Worm (Caenorhabditis elegans) whole organism, early embryonic: ENCODE measurements around the gene elf-1.

ENCODE experiments used
- B0310.2 ChIP-seq: sonication (generic microtip); optimal IDR thresholded peaks from 2 replicates; lab custom pipeline; 2016; ENCODE audit warnings: mild to moderate bottlenecking, missing genetic modification characterization, missing compliant biosample characterization
- F13C5.2 ChIP-seq: sonication (generic microtip); optimal IDR thresholded peaks from 2 replicates; lab custom pipeline; 2017; ENCODE audit warnings: mild to moderate bottlenecking, missing genetic modification characterization, inconsistent platforms, missing compliant biosample characterization
- aly-1 ChIP-seq: sonication (generic microtip); optimal IDR thresholded peaks from 2 replicates; lab custom pipeline; 2016; ENCODE audit warnings: missing genetic modification characterization, missing compliant biosample characterization
- ama-1 ChIP-seq: fragments of 150-350 bp; optimal IDR thresholded peaks from 2 replicates; lab custom pipeline; 2014
- ceh-13 ChIP-seq: fragments of 200-800 bp; sonication (Bioruptor generic); optimal IDR thresholded peaks from 2 replicates; lab custom pipeline; 2018; ENCODE audit warnings: mild to moderate bottlenecking, missing genetic modification characterization, missing compliant biosample characterization
- ceh-36 ChIP-seq: sonication (generic microtip); optimal IDR thresholded peaks from 2 replicates; lab custom pipeline; 2016; ENCODE audit warnings: missing genetic modification characterization, inconsistent platforms, missing compliant biosample characterization
- ets-7 ChIP-seq: sonication (generic microtip); optimal IDR thresholded peaks from 2 replicates; lab custom pipeline; 2016; ENCODE audit warnings: missing genotype, missing genetic modification characterization, missing compliant biosample characterization
- flt-1 ChIP-seq: fragments of 200-800 bp; sonication (Bioruptor generic); IDR thresholded peaks from 2 replicates; pipeline ENCODE4 v1.3.6; 2022; ENCODE audit warnings: missing genetic modification characterization, missing compliant biosample characterization
- hmbx-1 ChIP-seq: sonication (generic microtip); optimal IDR thresholded peaks from 2 replicates; lab custom pipeline; 2016; ENCODE audit warnings: mild to moderate bottlenecking, missing genetic modification characterization, missing compliant biosample characterization
- hmg-4 ChIP-seq: fragments of 200-800 bp; sonication (Bioruptor generic); optimal IDR thresholded peaks from 2 replicates; lab custom pipeline; 2018; ENCODE audit warnings: mild to moderate bottlenecking, missing genetic modification characterization, missing compliant biosample characterization
- hnd-1 ChIP-seq: sonication (generic microtip); optimal IDR thresholded peaks from 2 replicates; lab custom pipeline; 2016; ENCODE audit warnings: missing genetic modification characterization, missing compliant biosample characterization
- pes-1 ChIP-seq: fragments of 200-800 bp; sonication (Bioruptor generic); IDR thresholded peaks from 2 replicates; pipeline ENCODE4 v1.3.6; 2022; ENCODE audit warnings: missing genetic modification reagents, missing genetic modification characterization, missing compliant biosample characterization
- scrt-1 ChIP-seq: fragments of 200-800 bp; sonication (Bioruptor generic); IDR thresholded peaks from 2 replicates; pipeline ENCODE4 v1.3.6; 2022; ENCODE audit warnings: missing genetic modification characterization, missing compliant biosample characterization
- sea-1 ChIP-seq: fragments of 200-800 bp; sonication (Bioruptor generic); conservative IDR thresholded peaks from 2 replicates; pipeline ENCODE4 v1.3.6; 2022; ENCODE audit warnings: missing genetic modification characterization, missing compliant biosample characterization
- tbx-11 ChIP-seq: fragments of 200-800 bp; sonication (Bioruptor generic); IDR thresholded peaks from 2 replicates; pipeline ENCODE4 v1.3.6; 2022; ENCODE audit warnings: missing genetic modification characterization, missing compliant biosample characterization
- tbx-37 ChIP-seq: fragments of 200-800 bp; sonication (Bioruptor generic); conservative IDR thresholded peaks from 2 replicates; pipeline ENCODE4 v1.3.6; 2022; ENCODE audit warnings: missing genetic modification reagents, missing genetic modification characterization, missing compliant biosample characterization
- tra-4 ChIP-seq: sonication (generic microtip); optimal IDR thresholded peaks from 2 replicates; lab custom pipeline; 2017; ENCODE audit warnings: missing genetic modification characterization, missing compliant biosample characterization

The elf-1 gene

ce11 chrIII:754371-754770 lies 65.4 kb downstream of the elf-1 start:
- TF ChIP-seq ama-1 (lab: Kevin White, UChicago), result no peak
- no peak for TF ChIP-seq pes-1 (GFP tag; lab: Robert Waterston, UW)
- no peak for TF ChIP-seq tbx-37 (GFP tag; lab: Robert Waterston, UW)
- TF ChIP-seq hmg-4 (GFP tag; lab: Kevin White, UChicago), result no peak
- TF ChIP-seq F13C5.2, result no peak
- TF ChIP-seq tra-4, result no peak
- TF ChIP-seq sea-1 (GFP tag; lab: Robert Waterston, UW), result no peak
- no peak for TF ChIP-seq ceh-13 (GFP tag; lab: Kevin White, UChicago)
- no peak for TF ChIP-seq flt-1 (GFP tag; lab: Robert Waterston, UW)
- TF ChIP-seq tbx-11 (GFP tag; lab: Robert Waterston, UW), result no peak
- TF ChIP-seq hmbx-1 (tag; lab: Kevin White, UChicago), result no peak
- TF ChIP-seq scrt-1 (GFP tag; lab: Robert Waterston, UW), result no peak
- TF ChIP-seq B0310.2 (tag; lab: Kevin White, UChicago), result no peak
- no peak for TF ChIP-seq aly-1
- TF ChIP-seq hnd-1 (tag; lab: Kevin White, UChicago), result no peak
- TF ChIP-seq ets-7 (tag; lab: Kevin White, UChicago), result no peak

ce11 chrIII:757981-758380 lies 69.0 kb downstream of the elf-1 start, which contains the start of gene T17H7.7:
Gene T17H7.7, minus strand, starts transcription at chrIII:758081.
- TF ChIP-seq B0310.2 (tag; lab: Kevin White, UChicago) (no peak), ets-7 (tag; lab: Kevin White, UChicago) (no peak), sea-1 (GFP tag; lab: Robert Waterston, UW) (no peak), tra-4 (no peak), ceh-13 (GFP tag; lab: Kevin White, UChicago) (no peak), aly-1 (no peak), hmg-4 (GFP tag; lab: Kevin White, UChicago) (no peak), tbx-11 (GFP tag; lab: Robert Waterston, UW) (no peak), hmbx-1 (tag; lab: Kevin White, UChicago) (no peak), tbx-37 (GFP tag; lab: Robert Waterston, UW) (no peak)

- TF ChIP-seq hmbx-1 (tag; lab: Kevin White, UChicago) (no peak), hmg-4 (GFP tag; lab: Kevin White, UChicago) (no peak), hnd-1 (tag; lab: Kevin White, UChicago) (no peak), ama-1 (lab: Kevin White, UChicago) (no peak), tbx-11 (GFP tag; lab: Robert Waterston, UW) (no peak), aly-1 (no peak), F13C5.2 (no peak)
Observed at ce11 chrIII:759675-760074, 70.7 kb downstream of the elf-1 start.

ce11 chrIII:761476-761875 lies 72.5 kb downstream of the elf-1 start, which contains the start of gene nlp-52:
Gene nlp-52, plus strand, starts transcription at chrIII:761776.
- TF ChIP-seq sea-1 (GFP tag; lab: Robert Waterston, UW), result no peak
- no peak for TF ChIP-seq aly-1
- no peak for TF ChIP-seq ets-7 (tag; lab: Kevin White, UChicago)
- no peak for TF ChIP-seq hmg-4 (GFP tag; lab: Kevin White, UChicago)
- no peak for TF ChIP-seq B0310.2 (tag; lab: Kevin White, UChicago)
- TF ChIP-seq ama-1 (lab: Kevin White, UChicago), result no peak
- TF ChIP-seq tra-4, result no peak
- no peak for TF ChIP-seq pes-1 (GFP tag; lab: Robert Waterston, UW)
- no peak for TF ChIP-seq F13C5.2
- no peak for TF ChIP-seq tbx-11 (GFP tag; lab: Robert Waterston, UW)
- no peak for TF ChIP-seq flt-1 (GFP tag; lab: Robert Waterston, UW)

- TF ChIP-seq hmg-4 (GFP tag; lab: Kevin White, UChicago) (no peak), ama-1 (lab: Kevin White, UChicago) (no peak), tra-4 (no peak), hnd-1 (tag; lab: Kevin White, UChicago) (no peak)
Observed at ce11 chrIII:762508-762907, 73.5 kb downstream of the elf-1 start.

ce11 chrIII:764404-764803 lies 75.4 kb downstream of the elf-1 start:
- no peak for TF ChIP-seq hmbx-1 (tag; lab: Kevin White, UChicago)
- no peak for TF ChIP-seq tbx-11 (GFP tag; lab: Robert Waterston, UW)
- TF ChIP-seq tra-4, result no peak
- TF ChIP-seq aly-1, result no peak
- no peak for TF ChIP-seq tbx-37 (GFP tag; lab: Robert Waterston, UW)
- no peak for TF ChIP-seq pes-1 (GFP tag; lab: Robert Waterston, UW)
- TF ChIP-seq ceh-36 (tag; lab: Kevin White, UChicago), result no peak
- no peak for TF ChIP-seq ets-7 (tag; lab: Kevin White, UChicago)
- TF ChIP-seq ama-1 (lab: Kevin White, UChicago), result no peak
- no peak for TF ChIP-seq scrt-1 (GFP tag; lab: Robert Waterston, UW)
- no peak for TF ChIP-seq hmg-4 (GFP tag; lab: Kevin White, UChicago)
- TF ChIP-seq sea-1 (GFP tag; lab: Robert Waterston, UW), result no peak
- no peak for TF ChIP-seq ceh-13 (GFP tag; lab: Kevin White, UChicago)
- TF ChIP-seq F13C5.2, result no peak
- TF ChIP-seq B0310.2 (tag; lab: Kevin White, UChicago), result no peak
- no peak for TF ChIP-seq flt-1 (GFP tag; lab: Robert Waterston, UW)
- no peak for TF ChIP-seq hnd-1 (tag; lab: Kevin White, UChicago)

- TF ChIP-seq tbx-11 (GFP tag; lab: Robert Waterston, UW), result no peak
- TF ChIP-seq sea-1 (GFP tag; lab: Robert Waterston, UW), result no peak
- TF ChIP-seq scrt-1 (GFP tag; lab: Robert Waterston, UW), result no peak
- TF ChIP-seq tbx-37 (GFP tag; lab: Robert Waterston, UW), result no peak
- TF ChIP-seq flt-1 (GFP tag; lab: Robert Waterston, UW), result no peak
- no peak for TF ChIP-seq hmbx-1 (tag; lab: Kevin White, UChicago)
- no peak for TF ChIP-seq ceh-13 (GFP tag; lab: Kevin White, UChicago)
- no peak for TF ChIP-seq ceh-36 (tag; lab: Kevin White, UChicago)
- no peak for TF ChIP-seq ets-7 (tag; lab: Kevin White, UChicago)
- no peak for TF ChIP-seq pes-1 (GFP tag; lab: Robert Waterston, UW)
Observed at ce11 chrIII:764884-765283, 75.9 kb downstream of the elf-1 start, which contains the start of gene ptl-1. Gene ptl-1, plus strand, starts transcription at chrIII:765184.
